Fruit fly (Drosophila melanogaster): ENCODE data around the gene CHMP2B.
A peak's percentile ranks its signal among the peaks of the same experiment; 100 is the strongest.

The CHMP2B gene

dm6 chr3L:5139312-5139711, at the start of gene CHMP2B, which contains the start of gene Tcs5:
Gene CHMP2B (plus strand): TSS chr3L:5139619.
Gene Tcs5 (minus strand): TSS chr3L:5139395.
- peak; percentile 99 for TF ChIP-seq CG10669 (GFP tag; optimal IDR thresholded peaks at IDR 0.05)
- peak; percentile 100 for TF ChIP-seq Ets21C (GFP tag; optimal IDR thresholded peaks at IDR 0.05)
- peak; percentile 100 for TF ChIP-seq Sox15 (GFP tag; optimal IDR thresholded peaks at IDR 0.05)
- TF ChIP-seq Eip78C (GFP tag), result peak; percentile 98
- TF ChIP-seq CG3032 (tag; optimal IDR thresholded peaks at IDR 0.05), result peak; percentile 100
- TF ChIP-seq fd85E (GFP tag; optimal IDR thresholded peaks at IDR 0.05), result peak; percentile 98
- peak; percentile 99 for TF ChIP-seq vri (GFP tag; optimal IDR thresholded peaks at IDR 0.05)
- TF ChIP-seq CG8319 (GFP tag; optimal IDR thresholded peaks at IDR 0.05), result peak; percentile 100
- peak; percentile 100 for TF ChIP-seq eg (GFP tag; IDR thresholded peaks at IDR 0.05)
- TF ChIP-seq Hr39 (GFP tag; optimal IDR thresholded peaks at IDR 0.05), result peak; percentile 100
- TF ChIP-seq CG6163 (GFP tag; IDR thresholded peaks at IDR 0.05), result peak; percentile 100
- peak; percentile 99 for TF ChIP-seq achi (GFP tag; optimal IDR thresholded peaks at IDR 0.05)
- peak; percentile 100 for TF ChIP-seq Hr4 (GFP tag; optimal IDR thresholded peaks at IDR 0.05)
- TF ChIP-seq CG6792 (GFP tag; optimal IDR thresholded peaks at IDR 0.05), result peak; percentile 100
- peak; percentile 100 for TF ChIP-seq CG3919 (GFP tag; optimal IDR thresholded peaks at IDR 0.05)
- peak; percentile 100 for TF ChIP-seq CG10631 (GFP tag; optimal IDR thresholded peaks at IDR 0.05)
- TF ChIP-seq fd59A (GFP tag; optimal IDR thresholded peaks at IDR 0.05), result peak; percentile 100
- TF ChIP-seq CG1621 (tag; optimal IDR thresholded peaks at IDR 0.05), result peak; percentile 99
- TF ChIP-seq CG9139 (GFP tag; optimal IDR thresholded peaks at IDR 0.05), result peak; percentile 99
- TF ChIP-seq CG15336 (GFP tag; IDR thresholded peaks at IDR 0.05), result peak; percentile 99
- peak; percentile 100 for TF ChIP-seq acj6 (GFP tag; optimal IDR thresholded peaks at IDR 0.05)
- peak; percentile 100 for TF ChIP-seq Lpt (GFP tag; optimal IDR thresholded peaks at IDR 0.05)
- peak; percentile 99 for TF ChIP-seq CG16779 (tag; optimal IDR thresholded peaks at IDR 0.05)
- peak; percentile 99 for TF ChIP-seq CG6808 (GFP tag; optimal IDR thresholded peaks at IDR 0.05)
- TF ChIP-seq CG6854 (GFP tag; optimal IDR thresholded peaks at IDR 0.05), result peak; percentile 99
- TF ChIP-seq Sox14 (GFP tag; optimal IDR thresholded peaks at IDR 0.05), result peak; percentile 100
- TF ChIP-seq Hr38 (GFP tag; optimal IDR thresholded peaks at IDR 0.05), result peak; percentile 99
- peak; percentile 100 for TF ChIP-seq CG8632 (GFP tag; optimal IDR thresholded peaks at IDR 0.05)
- peak; percentile 100 for TF ChIP-seq lz (GFP tag; optimal IDR thresholded peaks at IDR 0.05)
- TF ChIP-seq dac (GFP tag; optimal IDR thresholded peaks at IDR 0.05), result peak; percentile 100
- peak; percentile 100 for TF ChIP-seq CG31627 (GFP tag; optimal IDR thresholded peaks at IDR 0.05)
- TF ChIP-seq esn (GFP tag; optimal IDR thresholded peaks at IDR 0.05), result peak; percentile 100
- TF ChIP-seq fkh (GFP tag; optimal IDR thresholded peaks at IDR 0.05), result peak; percentile 97
- peak; percentile 100 for TF ChIP-seq CG11902 (GFP tag; optimal IDR thresholded peaks at IDR 0.05)
- TF ChIP-seq Eip93F (GFP tag; optimal IDR thresholded peaks at IDR 0.05), result peak; percentile 99
- TF ChIP-seq salr (GFP tag; optimal IDR thresholded peaks at IDR 0.05), result peak; percentile 100
- TF ChIP-seq Smox (GFP tag; optimal IDR thresholded peaks at IDR 0.05), result peak; percentile 100
- TF ChIP-seq net (GFP tag; optimal IDR thresholded peaks at IDR 0.05), result peak; percentile 100
- TF ChIP-seq dsx (GFP tag; optimal IDR thresholded peaks at IDR 0.05; ENCODE audit: poor library complexity, severe bottlenecking), result peak; percentile 99
- TF ChIP-seq Met (GFP tag; optimal IDR thresholded peaks at IDR 0.05), result peak; percentile 100
- TF ChIP-seq topi (GFP tag; optimal IDR thresholded peaks at IDR 0.05), result peak; percentile 100
- TF ChIP-seq CG34406 (GFP tag; optimal IDR thresholded peaks at IDR 0.05), result peak; percentile 100
- peak; percentile 100 for TF ChIP-seq Ets96B (tag; optimal IDR thresholded peaks at IDR 0.05)
- peak; percentile 100 for TF ChIP-seq CG32006 (GFP tag; optimal IDR thresholded peaks at IDR 0.05)
- TF ChIP-seq CG4318 (GFP tag; optimal IDR thresholded peaks at IDR 0.05), result peak; percentile 100
- peak; percentile 100 for TF ChIP-seq Sox102F (GFP tag; optimal IDR thresholded peaks at IDR 0.05)
- peak; percentile 99 for TF ChIP-seq CG7368 (GFP tag; optimal IDR thresholded peaks at IDR 0.05)
- peak; percentile 100 for TF ChIP-seq Eip75B (GFP tag; optimal IDR thresholded peaks at IDR 0.05)
- TF ChIP-seq svp (GFP tag), result peak; percentile 98
- peak; percentile 100 for TF ChIP-seq cyc (GFP tag; optimal IDR thresholded peaks at IDR 0.05)
- peak; percentile 100 for TF ChIP-seq spab (GFP tag; optimal IDR thresholded peaks at IDR 0.05)
- TF ChIP-seq OdsH (GFP tag; optimal IDR thresholded peaks at IDR 0.05), result peak; percentile 100

Measured in whole organism, prepupa.